Worm (Caenorhabditis elegans): ENCODE measurements around the gene inx-5.

DNA sequence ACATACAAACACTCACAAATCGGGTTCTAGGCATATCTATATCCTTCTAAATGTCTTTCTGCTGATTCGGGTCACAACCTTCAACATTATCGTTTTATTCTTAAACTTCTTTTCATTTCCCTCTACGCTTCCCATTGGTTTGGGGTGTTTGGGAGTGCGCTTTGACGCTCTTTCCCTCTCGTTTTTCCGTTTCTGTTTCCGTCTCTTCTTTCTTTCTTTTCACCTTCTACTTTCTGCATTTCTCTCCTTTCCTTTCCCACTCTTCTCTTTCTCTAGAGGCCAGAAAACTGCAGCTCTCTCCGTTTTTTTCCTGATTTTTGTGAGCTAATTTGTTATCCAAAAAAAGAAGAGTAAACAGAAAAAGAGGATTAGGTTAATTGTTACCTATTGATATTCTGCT lies 25.9 kb downstream of the inx-5 start:
- TF ChIP-seq unc-39 (tag; optimal IDR thresholded peaks at IDR 0.05) (no peak), ces-1 (GFP tag; optimal IDR thresholded peaks at IDR 0.05) (no peak), elt-3 (tag; optimal IDR thresholded peaks at IDR 0.05) (no peak), cnd-1 (tag; optimal IDR thresholded peaks at IDR 0.05) (no peak), pha-4 (tag; optimal IDR thresholded peaks at IDR 0.05) (no peak), ham-2 (GFP tag; optimal IDR thresholded peaks at IDR 0.05) (no peak), mep-1 (tag; optimal IDR thresholded peaks at IDR 0.05) (no peak), tbx-8 (GFP tag; optimal IDR thresholded peaks at IDR 0.05) (no peak), drap-1 (GFP tag; optimal IDR thresholded peaks at IDR 0.05) (no peak), sptf-1 (tag; optimal IDR thresholded peaks at IDR 0.05) (peak; percentile 18), unc-62 (GFP tag; optimal IDR thresholded peaks at IDR 0.05) (no peak), nhr-237 (tag; optimal IDR thresholded peaks at IDR 0.05) (no peak), snpc-4 (tag; optimal IDR thresholded peaks at IDR 0.05) (no peak), flh-1 (GFP tag; optimal IDR thresholded peaks at IDR 0.05) (no peak)

All from whole organism, mixed stage, embryonic.